Worm (Caenorhabditis elegans) whole organism, L2 larva: Measurements from ENCODE around the gene Y39B6A.3.

Experiments
- F13H6.1 ChIP-seq: sonication (generic microtip); optimal IDR thresholded peaks from 2 replicates; lab custom pipeline; 2016; ENCODE audit warnings: missing genetic modification characterization, missing compliant biosample characterization
- Y55F3AM.14 ChIP-seq: fragments of 200-800 bp; sonication (Bioruptor generic); optimal IDR thresholded peaks from 2 replicates; lab custom pipeline; 2018; ENCODE audit warnings: mild to moderate bottlenecking, missing genetic modification characterization, missing compliant biosample characterization
- ZK546.5 ChIP-seq: sonication (generic microtip); optimal IDR thresholded peaks from 2 replicates; lab custom pipeline; 2017; ENCODE audit warnings: missing biosample characterization, missing genetic modification characterization
- aly-2 ChIP-seq: fragments of 150-350 bp; optimal IDR thresholded peaks from 2 replicates; lab custom pipeline; 2014; ENCODE audit warnings: missing biosample characterization, missing genetic modification characterization
- blmp-1 ChIP-seq: sonication (generic microtip); optimal IDR thresholded peaks from 2 replicates; lab custom pipeline; 2017; ENCODE audit warnings: missing genetic modification characterization, mild to moderate bottlenecking, missing compliant biosample characterization, antibody characterized with exemption, moderate library complexity; ENCODE audit not compliant: insufficient read depth
- ceh-16 ChIP-seq: fragments of 150-350 bp; optimal IDR thresholded peaks from 2 replicates; lab custom pipeline; 2014; ENCODE audit warnings: missing biosample characterization, missing genetic modification characterization
- crh-2 ChIP-seq: sonication (generic microtip); optimal IDR thresholded peaks from 2 replicates; lab custom pipeline; 2017; ENCODE audit warnings: missing biosample characterization, missing genetic modification characterization
- dmd-4 ChIP-seq: sonication (generic microtip); optimal IDR thresholded peaks from 2 replicates; lab custom pipeline; 2017; ENCODE audit warnings: missing biosample characterization, missing genetic modification characterization
- egl-27 ChIP-seq: sonication (generic microtip); optimal IDR thresholded peaks from 3 replicates; lab custom pipeline; 2017; ENCODE audit warnings: missing biosample characterization, missing genetic modification reagents, missing genetic modification characterization
- elt-1 ChIP-seq: fragments of 150-350 bp; optimal IDR thresholded peaks from 2 replicates; lab custom pipeline; 2014; ENCODE audit warnings: missing biosample characterization, missing genetic modification characterization
- elt-3 ChIP-seq: sonication (generic microtip); optimal IDR thresholded peaks from 2 replicates; lab custom pipeline; 2017; ENCODE audit warnings: missing biosample characterization, missing genetic modification characterization
- fos-1 ChIP-seq: fragments of 150-350 bp; optimal IDR thresholded peaks from 2 replicates; lab custom pipeline; 2014; ENCODE audit warnings: missing biosample characterization, missing genetic modification characterization
- gmeb-1 ChIP-seq: fragments of 150-350 bp; optimal IDR thresholded peaks from 2 replicates; lab custom pipeline; 2014; ENCODE audit warnings: missing biosample characterization, missing genetic modification characterization
- lin-13 ChIP-seq: fragments of 150-350 bp; optimal IDR thresholded peaks from 2 replicates; lab custom pipeline; 2014; ENCODE audit warnings: missing biosample characterization, missing genetic modification reagents, missing genetic modification characterization
- lin-39 ChIP-seq: fragments of 150-350 bp; optimal IDR thresholded peaks from 2 replicates; lab custom pipeline; 2014; ENCODE audit warnings: missing biosample characterization, missing genetic modification reagents, missing genetic modification characterization
- lsy-2 ChIP-seq, 2 experiments: fragments of 150-350 bp in 1 of 2; sonication (generic microtip) in 1 of 2; optimal IDR thresholded peaks; 2 replicates each; lab custom pipeline; 2014 to 2017; ENCODE audit warnings: missing biosample characterization in 2 of 2, missing genetic modification characterization in 2 of 2
- mab-5 ChIP-seq: fragments of 150-350 bp; optimal IDR thresholded peaks from 2 replicates; lab custom pipeline; 2014; ENCODE audit warnings: missing biosample characterization, missing genetic modification characterization
- nhr-10 ChIP-seq: sonication (generic microtip); optimal IDR thresholded peaks from 2 replicates; lab custom pipeline; 2017; ENCODE audit warnings: missing biosample characterization, missing genetic modification characterization
- nhr-12 ChIP-seq: fragments of 150-350 bp; optimal IDR thresholded peaks from 2 replicates; lab custom pipeline; 2014; ENCODE audit warnings: missing biosample characterization, missing genetic modification characterization
- nhr-129 ChIP-seq: fragments of 150-350 bp; optimal IDR thresholded peaks from 2 replicates; lab custom pipeline; 2014; ENCODE audit warnings: missing biosample characterization, missing genetic modification characterization
- nhr-21 ChIP-seq: fragments of 150-350 bp; optimal IDR thresholded peaks from 2 replicates; lab custom pipeline; 2014; ENCODE audit warnings: missing biosample characterization, missing genetic modification characterization
- nhr-23 ChIP-seq: fragments of 150-350 bp; optimal IDR thresholded peaks from 2 replicates; lab custom pipeline; 2014; ENCODE audit warnings: missing biosample characterization, missing genetic modification reagents, missing genetic modification characterization
- nhr-25 ChIP-seq: fragments of 150-350 bp; sonication (generic microtip); optimal IDR thresholded peaks from 3 replicates; lab custom pipeline; 2014; ENCODE audit warnings: missing biosample characterization, missing genetic modification characterization
- nhr-6 ChIP-seq: fragments of 150-350 bp; optimal IDR thresholded peaks from 2 replicates; lab custom pipeline; 2014; ENCODE audit warnings: missing biosample characterization, missing genetic modification characterization
- nhr-77 ChIP-seq: fragments of 150-350 bp; optimal IDR thresholded peaks from 2 replicates; lab custom pipeline; 2014; ENCODE audit warnings: missing biosample characterization, missing genetic modification characterization
- sem-4 ChIP-seq: fragments of 150-350 bp; optimal IDR thresholded peaks from 2 replicates; lab custom pipeline; 2014; ENCODE audit warnings: missing biosample characterization, missing genetic modification reagents, missing genetic modification characterization
- skn-1 ChIP-seq: sonication (generic microtip); optimal IDR thresholded peaks from 2 replicates; lab custom pipeline; 2017; ENCODE audit warnings: missing biosample characterization, missing genetic modification characterization
- sma-3 ChIP-seq: sonication (generic microtip); optimal IDR thresholded peaks from 2 replicates; lab custom pipeline; 2016; ENCODE audit warnings: missing genetic modification reagents, missing genetic modification characterization, missing compliant biosample characterization
- sma-9 ChIP-seq, 2 experiments: fragments of 150-350 bp in 1 of 2; sonication (generic microtip) in 1 of 2; optimal IDR thresholded peaks; 2 replicates each; lab custom pipeline; 2014 to 2016; ENCODE audit warnings: missing genetic modification characterization in 2 of 2, mild to moderate bottlenecking in 1 of 2, missing biosample characterization in 1 of 2, missing compliant biosample characterization in 1 of 2, missing genetic modification reagents in 1 of 2, moderate library complexity in 1 of 2
- unc-62 ChIP-seq: fragments of 150-350 bp; optimal IDR thresholded peaks from 2 replicates; lab custom pipeline; 2014; ENCODE audit warnings: missing biosample characterization, missing genetic modification reagents, missing genetic modification characterization
- zag-1 ChIP-seq: fragments of 150-350 bp; optimal IDR thresholded peaks from 2 replicates; lab custom pipeline; 2014; ENCODE audit warnings: missing biosample characterization, missing genetic modification characterization
- ztf-1 ChIP-seq: fragments of 200-800 bp; sonication (Bioruptor generic); conservative IDR thresholded peaks from 2 replicates; pipeline ENCODE4 v1.3.6; 2022; ENCODE audit warnings: missing genetic modification characterization, missing compliant biosample characterization

Y39B6A.3 gene

DNA sequence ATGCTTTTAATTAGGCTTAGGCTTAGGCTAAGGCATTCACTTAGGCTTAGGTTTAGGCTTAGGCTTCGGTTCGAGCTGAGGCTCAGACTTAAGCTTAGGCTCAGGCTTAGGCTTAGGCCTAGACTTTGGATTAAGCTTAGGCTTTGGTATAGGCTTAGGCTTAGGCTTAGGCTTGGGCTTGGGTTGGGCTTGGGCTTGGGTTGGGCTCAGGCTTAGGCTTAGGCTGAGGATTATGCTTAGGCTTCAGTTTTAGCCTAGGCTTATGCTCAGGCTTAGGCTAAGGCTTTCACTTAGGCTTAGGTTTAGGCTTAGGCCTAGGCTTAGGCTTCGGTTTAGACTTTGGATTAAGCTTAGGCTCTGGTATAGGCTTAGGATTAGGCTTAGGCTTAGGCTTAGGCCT, 41.4 kb upstream of the Y39B6A.3 start:
- TF ChIP-seq crh-2 (no peak), egl-27 (tag; lab: Kevin White, UChicago) (no peak), sem-4 (tag; lab: Kevin White, UChicago) (no peak), nhr-10 (no peak)

ce11 chrV:19230413-19230812, 40.6 kb upstream of the Y39B6A.3 start, which contains the start of gene sqst-3:
TSS of gene sqst-3 (plus strand) at chrV:19230782.
- no peak for TF ChIP-seq nhr-129 (tag; lab: Kevin White, UChicago)
- no peak for TF ChIP-seq nhr-12 (tag; lab: Kevin White, UChicago)
- TF ChIP-seq zag-1 (tag; lab: Kevin White, UChicago), result no peak
- TF ChIP-seq unc-62 (GFP tag; lab: Kevin White, UChicago), result no peak
- TF ChIP-seq aly-2, result no peak
- TF ChIP-seq lin-13 (GFP tag; lab: Kevin White, UChicago), result no peak
- no peak for TF ChIP-seq crh-2
- TF ChIP-seq nhr-77 (tag; lab: Kevin White, UChicago), result no peak
- no peak for TF ChIP-seq ztf-1 (GFP tag; lab: Robert Waterston, UW)
- TF ChIP-seq lin-39 (tag; lab: Kevin White, UChicago), result no peak
- no peak for TF ChIP-seq nhr-10

DNA sequence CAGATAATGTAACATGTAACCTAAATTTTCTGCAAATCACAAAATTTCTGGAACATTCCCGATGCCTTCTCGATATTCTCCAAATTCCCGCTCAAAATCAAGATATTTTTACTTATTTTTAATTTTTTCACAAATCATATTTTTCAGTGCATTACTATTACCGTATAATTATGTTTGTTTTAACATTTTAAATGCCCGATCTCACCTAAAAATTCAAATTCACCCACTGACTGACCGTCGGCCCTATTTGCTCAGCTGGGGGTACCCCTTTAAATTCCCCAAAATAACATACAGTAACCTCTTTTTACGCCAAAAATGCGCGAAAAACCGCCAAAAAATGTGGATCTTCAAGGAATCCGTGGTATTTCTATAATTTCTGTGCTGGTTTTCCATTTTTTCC, 27.9 kb upstream of the Y39B6A.3 start, which contains the start of gene oac-49:
Gene oac-49, plus strand, starts transcription at position 301 of the 400 bp plus-strand sequence.
- TF ChIP-seq nhr-23 (tag; lab: Kevin White, UChicago) (no peak), nhr-25 (tag; lab: Kevin White, UChicago) (no peak), sem-4 (tag; lab: Kevin White, UChicago) (no peak)

DNA sequence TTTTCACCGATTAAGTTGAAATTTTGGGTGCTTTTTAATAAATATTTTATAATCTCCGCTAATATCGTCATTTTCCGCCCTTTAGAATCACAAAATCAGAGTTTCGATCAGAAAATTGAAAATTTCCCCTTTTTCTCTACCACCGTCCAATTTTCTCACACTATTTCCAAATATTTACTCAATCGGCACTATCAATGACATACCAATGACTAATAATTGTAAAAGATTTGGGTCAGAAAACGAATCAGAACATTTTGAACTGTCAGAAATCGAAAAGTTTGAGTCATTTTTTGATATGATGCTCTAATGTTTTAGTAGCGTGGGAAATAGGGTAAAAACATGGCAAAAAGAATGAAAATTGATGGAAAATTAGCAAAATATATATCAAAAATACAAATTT, 27.3 kb upstream of the Y39B6A.3 start, which contains the start of gene srr-2:
Gene srr-2, minus strand, starts transcription at position 73 of the 400 bp plus-strand sequence.
- no peak for TF ChIP-seq aly-2
- peak; percentile 93 for TF ChIP-seq fos-1
- no peak for TF ChIP-seq lsy-2 (tag; optimal IDR thresholded peaks at IDR 0.05; lab: Kevin White, UChicago)
- no peak for TF ChIP-seq unc-62 (GFP tag; lab: Kevin White, UChicago)

- TF ChIP-seq nhr-77 (tag; lab: Kevin White, UChicago) (no peak), crh-2 (peak; percentile 71), fos-1 (peak; percentile 67), sem-4 (tag; lab: Kevin White, UChicago) (no peak), F13H6.1 (peak; percentile 17), gmeb-1 (tag; lab: Kevin White, UChicago) (peak; percentile 6), nhr-25 (tag; lab: Kevin White, UChicago) (peak; percentile 21), Y55F3AM.14 (no peak), sma-9 (GFP tag; optimal IDR thresholded peaks at IDR 0.05; lab: Kevin White, UChicago) (peak; percentile 72), sma-9 (tag; optimal IDR thresholded peaks at IDR 0.05; lab: Kevin White, UChicago) (no peak), blmp-1 (no peak), skn-1 (tag; lab: Kevin White, UChicago) (no peak), nhr-21 (tag; lab: Kevin White, UChicago) (peak; percentile 38), egl-27 (tag; lab: Kevin White, UChicago) (no peak), lin-13 (GFP tag; lab: Kevin White, UChicago) (peak; percentile 22), nhr-129 (tag; lab: Kevin White, UChicago) (peak; percentile 4), aly-2 (no peak), elt-1 (tag; lab: Kevin White, UChicago) (no peak), unc-62 (GFP tag; lab: Kevin White, UChicago) (no peak), mab-5 (tag; lab: Kevin White, UChicago) (no peak), nhr-6 (tag; lab: Kevin White, UChicago) (no peak), nhr-10 (no peak), sma-3 (GFP tag; lab: Kevin White, UChicago) (peak; percentile 35), elt-3 (tag; lab: Kevin White, UChicago) (no peak)
Measured at ce11 chrV:19212354-19212753, 22.5 kb upstream of the Y39B6A.3 start.

DNA sequence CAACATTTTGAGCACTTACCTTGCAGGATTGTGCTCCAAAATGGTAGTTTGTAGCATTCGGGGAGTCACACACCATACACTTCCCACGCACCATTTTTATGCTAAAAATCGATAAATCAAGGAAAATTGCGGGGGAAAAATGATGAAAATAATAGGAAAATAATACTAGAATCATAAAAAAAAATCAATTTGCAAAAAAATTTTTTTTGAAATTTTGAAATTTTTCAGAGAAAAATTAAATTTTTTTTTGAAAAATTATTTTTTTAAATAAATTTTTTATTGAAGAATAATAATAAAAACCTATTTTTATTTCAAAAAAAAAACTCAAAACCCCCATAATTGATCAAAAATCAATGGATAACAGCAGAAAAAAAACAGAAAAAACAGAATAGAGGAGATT, 22.0 kb upstream of the Y39B6A.3 start, which contains the start of gene nhr-79:
Gene nhr-79, minus strand, starts transcription at position 101 of the 400 bp plus-strand sequence.
- no peak for TF ChIP-seq Y55F3AM.14
- no peak for TF ChIP-seq sma-9 (GFP tag; optimal IDR thresholded peaks at IDR 0.05; lab: Kevin White, UChicago)
- TF ChIP-seq sma-9 (tag; optimal IDR thresholded peaks at IDR 0.05; lab: Kevin White, UChicago), result no peak
- no peak for TF ChIP-seq sem-4 (tag; lab: Kevin White, UChicago)
- TF ChIP-seq dmd-4 (tag; lab: Kevin White, UChicago), result no peak
- TF ChIP-seq nhr-10, result no peak
- TF ChIP-seq ZK546.5 (tag; lab: Kevin White, UChicago), result no peak
- TF ChIP-seq crh-2, result no peak
- TF ChIP-seq gmeb-1 (tag; lab: Kevin White, UChicago), result no peak
- TF ChIP-seq fos-1, result no peak
- no peak for TF ChIP-seq ceh-16 (tag; lab: Kevin White, UChicago)
- no peak for TF ChIP-seq nhr-23 (tag; lab: Kevin White, UChicago)
